Worm (Caenorhabditis elegans): ENCODE data around the gene sre-40.
A peak's percentile ranks its signal among the peaks of the same experiment; 100 is the strongest.

The sre-40 gene

DNA sequence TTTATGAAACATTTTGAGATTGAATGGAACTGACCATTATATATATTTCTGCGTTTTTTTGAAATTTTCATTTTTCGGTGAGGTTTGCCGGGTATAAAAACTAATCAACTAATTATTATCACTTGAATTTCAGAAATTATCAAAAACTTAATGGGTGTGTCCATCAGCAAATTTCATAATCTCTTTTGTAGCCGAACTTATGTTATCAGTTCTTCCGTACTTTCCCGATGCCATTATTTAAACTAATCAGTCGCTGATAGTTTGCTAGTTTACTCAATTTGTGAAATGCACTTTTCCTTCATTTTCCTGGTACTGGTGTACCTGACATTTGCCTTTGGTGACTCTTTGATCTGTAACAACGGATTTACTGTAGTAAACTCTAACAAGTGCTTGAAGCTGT is 9.4 kb downstream of the sre-40 start:
- TF ChIP-seq nhr-11 (tag; optimal IDR thresholded peaks at IDR 0.05) (no peak), sma-9 (GFP tag; optimal IDR thresholded peaks at IDR 0.05) (peak; percentile 77), sma-9 (tag; optimal IDR thresholded peaks at IDR 0.05) (no peak), fos-1 (tag; optimal IDR thresholded peaks at IDR 0.05) (peak; percentile 96)

- TF ChIP-seq elt-1 (tag; optimal IDR thresholded peaks at IDR 0.05) (no peak), nhr-12 (tag; optimal IDR thresholded peaks at IDR 0.05) (no peak), crh-2 (tag; optimal IDR thresholded peaks at IDR 0.05) (no peak), ceh-82 (tag; optimal IDR thresholded peaks at IDR 0.05) (no peak), lin-39 (tag; optimal IDR thresholded peaks at IDR 0.05) (no peak), lin-13 (GFP tag; optimal IDR thresholded peaks at IDR 0.05) (no peak), nhr-23 (tag; optimal IDR thresholded peaks at IDR 0.05) (no peak), nhr-11 (tag; optimal IDR thresholded peaks at IDR 0.05) (no peak), R02D3.7 (tag; optimal IDR thresholded peaks at IDR 0.05) (no peak), lin-11 (tag; optimal IDR thresholded peaks at IDR 0.05) (no peak), mdl-1 (tag; optimal IDR thresholded peaks at IDR 0.05) (no peak), elt-3 (tag; optimal IDR thresholded peaks at IDR 0.05) (no peak), ztf-4 (tag; optimal IDR thresholded peaks at IDR 0.05) (no peak), ztf-11 (tag; optimal IDR thresholded peaks at IDR 0.05) (no peak)
Measured at ce11 chrII:4673670-4674069, 9.9 kb downstream of the sre-40 start.

- no peak for TF ChIP-seq mbf-1 (tag; optimal IDR thresholded peaks at IDR 0.05)
- no peak for TF ChIP-seq elt-3 (tag; optimal IDR thresholded peaks at IDR 0.05)
- TF ChIP-seq C34F6.9 (tag; optimal IDR thresholded peaks at IDR 0.05), result no peak
- no peak for TF ChIP-seq ceh-82 (tag; optimal IDR thresholded peaks at IDR 0.05)
- TF ChIP-seq nhr-21 (tag; optimal IDR thresholded peaks at IDR 0.05), result no peak
- TF ChIP-seq unc-55 (GFP tag; optimal IDR thresholded peaks at IDR 0.05), result no peak
- TF ChIP-seq zag-1 (tag; optimal IDR thresholded peaks at IDR 0.05), result no peak
- no peak for TF ChIP-seq aly-2 (tag; optimal IDR thresholded peaks at IDR 0.05)
- TF ChIP-seq dmd-4 (tag; optimal IDR thresholded peaks at IDR 0.05), result no peak
- TF ChIP-seq alr-1 (tag; optimal IDR thresholded peaks at IDR 0.05), result no peak
- TF ChIP-seq nhr-23 (tag; optimal IDR thresholded peaks at IDR 0.05), result no peak
- no peak for TF ChIP-seq ztf-4 (tag; optimal IDR thresholded peaks at IDR 0.05)
- TF ChIP-seq ztf-1 (GFP tag; conservative IDR thresholded peaks at IDR 0.05), result no peak
- TF ChIP-seq Y55F3AM.14 (GFP tag; optimal IDR thresholded peaks at IDR 0.05), result no peak
- no peak for TF ChIP-seq gmeb-1 (tag; optimal IDR thresholded peaks at IDR 0.05)
- no peak for TF ChIP-seq sma-3 (GFP tag; optimal IDR thresholded peaks at IDR 0.05)
- TF ChIP-seq nhr-11 (tag; optimal IDR thresholded peaks at IDR 0.05), result no peak
Measured at ce11 chrII:4673242-4673641, 10.4 kb downstream of the sre-40 start.

ce11 chrII:4672584-4673110 is 10.9 kb downstream of the sre-40 start, which contains the start of the genes clec-140 and hmg-11:
clec-140 (plus strand) TSS chrII:4673060.
hmg-11 (plus strand) TSS chrII:4673085.
- no peak for TF ChIP-seq nhr-23 (tag; optimal IDR thresholded peaks at IDR 0.05)
- peak; percentile 50 to 60 for TF ChIP-seq mdl-1 (tag; optimal IDR thresholded peaks at IDR 0.05)
- TF ChIP-seq zag-1 (tag; optimal IDR thresholded peaks at IDR 0.05), result peak; percentile 42
- peak; percentile 80 for TF ChIP-seq C34F6.9 (tag; optimal IDR thresholded peaks at IDR 0.05)
- peak; percentile 94 for TF ChIP-seq fos-1 (tag; optimal IDR thresholded peaks at IDR 0.05)
- peak; percentile 26 for TF ChIP-seq egl-27 (tag; optimal IDR thresholded peaks at IDR 0.05)
- TF ChIP-seq snpc-4 (tag; optimal IDR thresholded peaks at IDR 0.05), result peak; percentile 11
- no peak for TF ChIP-seq unc-39 (tag; optimal IDR thresholded peaks at IDR 0.05)
- TF ChIP-seq peb-1 (tag; optimal IDR thresholded peaks at IDR 0.05), result no peak
- peak; percentile 26 for TF ChIP-seq sma-3 (GFP tag; optimal IDR thresholded peaks at IDR 0.05)
- no peak for TF ChIP-seq nhr-25 (tag; optimal IDR thresholded peaks at IDR 0.05)
- TF ChIP-seq unc-55 (GFP tag; optimal IDR thresholded peaks at IDR 0.05), result peak; percentile 53
- peak; percentile 68 for TF ChIP-seq nhr-129 (tag; optimal IDR thresholded peaks at IDR 0.05)

DNA sequence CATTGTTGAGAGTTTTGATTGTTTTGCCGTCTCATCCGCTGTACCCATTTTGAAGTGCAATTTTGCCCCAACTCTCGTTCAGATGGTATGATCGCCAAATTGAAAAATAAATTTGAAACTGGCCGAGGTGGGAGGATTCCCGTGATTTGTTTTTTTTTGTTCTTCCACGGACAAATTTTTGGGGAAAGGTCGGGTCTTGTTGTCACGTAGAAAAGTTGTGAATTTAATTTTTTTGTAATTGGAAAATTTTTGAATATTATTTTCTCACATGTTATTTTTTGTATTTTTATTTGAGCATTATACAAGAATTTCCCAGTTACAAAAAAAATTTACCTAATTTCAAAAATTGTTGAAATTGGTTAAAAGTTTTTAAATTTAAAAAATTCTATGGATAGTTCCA is 11.9 kb downstream of the sre-40 start, which contains the start of gene T05A7.6:
Gene T05A7.6 (minus strand): TSS at position 101 of the 400 bp plus-strand sequence.
- no peak for TF ChIP-seq R02D3.7 (tag; optimal IDR thresholded peaks at IDR 0.05)
- TF ChIP-seq C34F6.9 (tag; optimal IDR thresholded peaks at IDR 0.05), result no peak
- TF ChIP-seq ztf-11 (tag; optimal IDR thresholded peaks at IDR 0.05), result no peak
- no peak for TF ChIP-seq zag-1 (tag; optimal IDR thresholded peaks at IDR 0.05)
- TF ChIP-seq skn-1 (tag; optimal IDR thresholded peaks at IDR 0.05), result no peak
- no peak for TF ChIP-seq aly-2 (tag; optimal IDR thresholded peaks at IDR 0.05)
- no peak for TF ChIP-seq egl-27 (tag; optimal IDR thresholded peaks at IDR 0.05)
- TF ChIP-seq lsy-2 (tag; optimal IDR thresholded peaks at IDR 0.05), result no peak
- no peak for TF ChIP-seq nhr-12 (tag; optimal IDR thresholded peaks at IDR 0.05)
- TF ChIP-seq unc-55 (GFP tag; optimal IDR thresholded peaks at IDR 0.05), result no peak
- TF ChIP-seq nhr-23 (tag; optimal IDR thresholded peaks at IDR 0.05), result no peak
- TF ChIP-seq gmeb-1 (tag; optimal IDR thresholded peaks at IDR 0.05), result no peak
- no peak for TF ChIP-seq elt-3 (tag; optimal IDR thresholded peaks at IDR 0.05)
- no peak for TF ChIP-seq sma-3 (GFP tag; optimal IDR thresholded peaks at IDR 0.05)
- no peak for TF ChIP-seq unc-39 (tag; optimal IDR thresholded peaks at IDR 0.05)
- TF ChIP-seq blmp-1 (tag; optimal IDR thresholded peaks at IDR 0.05; ENCODE audit: insufficient read depth), result no peak
- TF ChIP-seq lin-11 (tag; optimal IDR thresholded peaks at IDR 0.05), result no peak
- TF ChIP-seq nhr-10 (tag; optimal IDR thresholded peaks at IDR 0.05), result no peak
